Fruit fly (Drosophila melanogaster): ENCODE results near the gene Cngl.
A peak's percentile ranks its signal among the peaks of the same experiment; 100 is the strongest.

The Cngl gene

dm6 chrX:15406811-15407210 lies 34.2 kb downstream of the Cngl start:
- no peak for TF ChIP-seq CG7368 (GFP tag; optimal IDR thresholded peaks at IDR 0.05)
- TF ChIP-seq OdsH (GFP tag; optimal IDR thresholded peaks at IDR 0.05), result no peak
- TF ChIP-seq CG11902 (GFP tag; optimal IDR thresholded peaks at IDR 0.05), result no peak
- no peak for TF ChIP-seq fkh (GFP tag; optimal IDR thresholded peaks at IDR 0.05)
- no peak for TF ChIP-seq CG10669 (GFP tag; optimal IDR thresholded peaks at IDR 0.05)
- no peak for TF ChIP-seq CG31627 (GFP tag; optimal IDR thresholded peaks at IDR 0.05)
- no peak for TF ChIP-seq CG6276 (GFP tag; optimal IDR thresholded peaks at IDR 0.05)
- no peak for TF ChIP-seq CG34406 (GFP tag; optimal IDR thresholded peaks at IDR 0.05)
- no peak for TF ChIP-seq Hr4 (GFP tag; optimal IDR thresholded peaks at IDR 0.05)
- no peak for TF ChIP-seq CG8632 (GFP tag; optimal IDR thresholded peaks at IDR 0.05)
- no peak for TF ChIP-seq Smox (GFP tag; optimal IDR thresholded peaks at IDR 0.05)
- no peak for TF ChIP-seq CG10631 (GFP tag; optimal IDR thresholded peaks at IDR 0.05)
- TF ChIP-seq Sox14 (GFP tag; optimal IDR thresholded peaks at IDR 0.05), result no peak
- TF ChIP-seq Hr38 (GFP tag; optimal IDR thresholded peaks at IDR 0.05), result no peak
- TF ChIP-seq CG32006 (GFP tag; optimal IDR thresholded peaks at IDR 0.05), result no peak
- no peak for TF ChIP-seq Ets21C (GFP tag; optimal IDR thresholded peaks at IDR 0.05)
- TF ChIP-seq Lpt (GFP tag; optimal IDR thresholded peaks at IDR 0.05), result no peak

dm6 chrX:15401861-15402260 lies 39.2 kb downstream of the Cngl start:
- TF ChIP-seq Eip78C (GFP tag), result no peak
- TF ChIP-seq lz (GFP tag; optimal IDR thresholded peaks at IDR 0.05), result no peak
- no peak for TF ChIP-seq Eip75B (GFP tag; optimal IDR thresholded peaks at IDR 0.05)
- TF ChIP-seq CG7368 (GFP tag; optimal IDR thresholded peaks at IDR 0.05), result no peak
- no peak for TF ChIP-seq pdm3 (GFP tag; optimal IDR thresholded peaks at IDR 0.05)
- TF ChIP-seq eg (GFP tag; IDR thresholded peaks at IDR 0.05), result no peak
- no peak for TF ChIP-seq CG6276 (GFP tag; optimal IDR thresholded peaks at IDR 0.05)

dm6 chrX:15387344-15387743 lies 53.7 kb downstream of the Cngl start:
- TF ChIP-seq Blimp-1 (GFP tag; optimal IDR thresholded peaks at IDR 0.05), result no peak

dm6 chrX:15385176-15386056 lies 55.6 kb downstream of the Cngl start, which contains the start of gene CG9164:
Gene CG9164, minus strand, starts transcription at chrX:15385441.
- TF ChIP-seq fkh (GFP tag; optimal IDR thresholded peaks at IDR 0.05) (no peak), Ets21C (GFP tag; optimal IDR thresholded peaks at IDR 0.05) (no peak), CG31627 (GFP tag; optimal IDR thresholded peaks at IDR 0.05) (no peak), Eip78C (GFP tag) (peak; percentile 9), eg (GFP tag; IDR thresholded peaks at IDR 0.05) (no peak)

dm6 chrX:15383513-15384373 lies 57.3 kb downstream of the Cngl start:
- no peak for TF ChIP-seq CG4318 (GFP tag; optimal IDR thresholded peaks at IDR 0.05)
- peak; percentile 8 for TF ChIP-seq svp (GFP tag)
- no peak for TF ChIP-seq dsx (GFP tag; optimal IDR thresholded peaks at IDR 0.05; ENCODE audit: poor library complexity, severe bottlenecking)
- peak; percentile 38 for TF ChIP-seq Hr4 (GFP tag; optimal IDR thresholded peaks at IDR 0.05)
- TF ChIP-seq Eip78C (GFP tag), result peak; percentile 53
- TF ChIP-seq pdm3 (GFP tag; optimal IDR thresholded peaks at IDR 0.05), result peak; percentile 12
- peak; percentile 24 for TF ChIP-seq Ets96B (tag; optimal IDR thresholded peaks at IDR 0.05)
- TF ChIP-seq topi (GFP tag; optimal IDR thresholded peaks at IDR 0.05), result no peak
- no peak for TF ChIP-seq fd59A (GFP tag; optimal IDR thresholded peaks at IDR 0.05)
- no peak for TF ChIP-seq dac (GFP tag; optimal IDR thresholded peaks at IDR 0.05)
- TF ChIP-seq CG32006 (GFP tag; optimal IDR thresholded peaks at IDR 0.05), result peak; percentile 49
- no peak for TF ChIP-seq Eip75B (GFP tag; optimal IDR thresholded peaks at IDR 0.05)
- TF ChIP-seq CG8119 (GFP tag; IDR thresholded peaks at IDR 0.05), result 0 out of 3 replicates have a peak, but pooled peaks have one; percentile 25
- peak; percentile 46 for TF ChIP-seq acj6 (GFP tag; optimal IDR thresholded peaks at IDR 0.05)
- peak; percentile 7 for TF ChIP-seq CG10669 (GFP tag; optimal IDR thresholded peaks at IDR 0.05)
